Worm (Caenorhabditis elegans) whole organism, L4 larva: ENCODE data around the gene sru-27.

ENCODE experiments used
- F10B5.3 ChIP-seq: sonication (generic microtip); optimal IDR thresholded peaks from 2 replicates; lab custom pipeline; 2016; ENCODE audit warnings: mild to moderate bottlenecking, missing genetic modification characterization, missing compliant biosample characterization
- F26F4.8 ChIP-seq: fragments of 200-800 bp; sonication (Bioruptor generic); conservative IDR thresholded peaks from 2 replicates; pipeline ENCODE4 v1.3.6; 2022; ENCODE audit warnings: missing genetic modification characterization, missing compliant biosample characterization
- F44E2.7 ChIP-seq: fragments of 200-800 bp; sonication (Bioruptor generic); IDR thresholded peaks from 2 replicates; pipeline ENCODE4 v2.1.2; 2022; ENCODE audit warnings: missing genetic modification characterization, missing compliant biosample characterization
- R02D3.7 ChIP-seq: fragments of 150-350 bp; sonication (generic microtip); optimal IDR thresholded peaks from 3 replicates; lab custom pipeline; 2014; ENCODE audit warnings: missing biosample characterization, missing genetic modification characterization
- T26A8.4 ChIP-seq: fragments of 200-800 bp; sonication (Bioruptor generic); IDR thresholded peaks from 2 replicates; pipeline ENCODE4 v1.3.6; 2022; ENCODE audit warnings: missing genetic modification characterization, missing compliant biosample characterization
- Y105C5A.15 ChIP-seq: fragments of 200-800 bp; sonication (Bioruptor generic); IDR thresholded peaks from 2 replicates; pipeline ENCODE4 v1.3.6; 2022; ENCODE audit warnings: missing genetic modification characterization, missing compliant biosample characterization
- aha-1 ChIP-seq: fragments of 150-350 bp; peaks from one replicate; lab custom pipeline; 2014; ENCODE audit warnings: missing biosample characterization, missing genetic modification characterization
- aly-2 ChIP-seq: sonication (generic microtip); optimal IDR thresholded peaks from 2 replicates; lab custom pipeline; 2018; ENCODE audit warnings: missing biosample characterization, missing genetic modification characterization
- ama-1 ChIP-seq: fragments of 150-350 bp; optimal IDR thresholded peaks from 2 replicates; lab custom pipeline; 2014; ENCODE audit warnings: inconsistent platforms, mixed read lengths
- arid-1 ChIP-seq: fragments of 200-800 bp; sonication (Bioruptor generic); conservative IDR thresholded peaks from 2 replicates; pipeline ENCODE4 v1.3.6; 2022; ENCODE audit warnings: missing genetic modification reagents, missing genetic modification characterization, missing compliant biosample characterization
- ceh-28 ChIP-seq: fragments of 150-350 bp; optimal IDR thresholded peaks from 2 replicates; lab custom pipeline; 2014; ENCODE audit warnings: missing biosample characterization, missing genetic modification reagents, missing genetic modification characterization
- ceh-44 ChIP-seq: fragments of 200-800 bp; sonication (Bioruptor generic); IDR thresholded peaks from 2 replicates; pipeline ENCODE4 v1.3.6; 2022; ENCODE audit warnings: missing genetic modification reagents, missing genetic modification characterization, missing compliant biosample characterization
- ceh-62 ChIP-seq: sonication (generic microtip); optimal IDR thresholded peaks from 2 replicates; lab custom pipeline; 2017; ENCODE audit warnings: missing biosample characterization, missing genetic modification characterization
- ceh-82 ChIP-seq: sonication (generic microtip); optimal IDR thresholded peaks from 2 replicates; lab custom pipeline; 2017; ENCODE audit warnings: missing biosample characterization, missing genetic modification characterization
- ctbp-1 ChIP-seq: fragments of 200-800 bp; sonication (Bioruptor generic); IDR thresholded peaks from 2 replicates; pipeline ENCODE4 v1.3.6; 2022; ENCODE audit warnings: missing genetic modification reagents, missing genetic modification characterization, missing compliant biosample characterization
- daf-12 ChIP-seq: fragments of 150-350 bp; optimal IDR thresholded peaks from 2 replicates; lab custom pipeline; 2014; ENCODE audit warnings: missing biosample characterization, missing genetic modification reagents, missing genetic modification characterization
- dmd-6 ChIP-seq: fragments of 200-800 bp; sonication (Bioruptor generic); IDR thresholded peaks from 2 replicates; pipeline ENCODE4 v1.3.6; 2022; ENCODE audit warnings: missing genetic modification reagents, missing genetic modification characterization, missing compliant biosample characterization
- dve-1 ChIP-seq: sonication (generic microtip); optimal IDR thresholded peaks from 2 replicates; lab custom pipeline; 2017; ENCODE audit warnings: antibody characterized with exemption, mild to moderate bottlenecking, missing genetic modification characterization, missing compliant biosample characterization; ENCODE audit not compliant: insufficient read depth
- egl-27 ChIP-seq: sonication (generic microtip); optimal IDR thresholded peaks from 3 replicates; lab custom pipeline; 2017; ENCODE audit warnings: missing biosample characterization, missing genetic modification reagents, missing genetic modification characterization
- egl-43 ChIP-seq: fragments of 200-800 bp; sonication (Bioruptor generic); IDR thresholded peaks from 2 replicates; pipeline ENCODE4 v1.3.6; 2022; ENCODE audit warnings: missing genetic modification reagents, missing genetic modification characterization, missing compliant biosample characterization
- fkh-10 ChIP-seq: fragments of 150-350 bp; optimal IDR thresholded peaks from 2 replicates; lab custom pipeline; 2014; ENCODE audit warnings: missing biosample characterization, missing genetic modification reagents, missing genetic modification characterization
- fos-1 ChIP-seq: fragments of 150-350 bp; optimal IDR thresholded peaks from 2 replicates; lab custom pipeline; 2014; ENCODE audit warnings: missing biosample characterization, missing genetic modification characterization
- gei-8 ChIP-seq: fragments of 200-800 bp; sonication (Bioruptor generic); optimal IDR thresholded peaks from 2 replicates; lab custom pipeline; 2018; ENCODE audit warnings: mild to moderate bottlenecking, missing genetic modification characterization, missing compliant biosample characterization
- hlh-11 ChIP-seq: fragments of 200-800 bp; sonication (Bioruptor generic); optimal IDR thresholded peaks from 2 replicates; lab custom pipeline; 2018; ENCODE audit warnings: mild to moderate bottlenecking, missing genetic modification characterization, missing compliant biosample characterization
- jun-1 ChIP-seq: fragments of 150-350 bp; optimal IDR thresholded peaks from 2 replicates; lab custom pipeline; 2014; ENCODE audit warnings: missing biosample characterization, missing genetic modification reagents, missing genetic modification characterization
- lim-7 ChIP-seq: fragments of 200-800 bp; sonication (Bioruptor generic); IDR thresholded peaks from 2 replicates; pipeline ENCODE4 v1.3.6; 2022; ENCODE audit warnings: missing genetic modification characterization, missing compliant biosample characterization
- lin-1 ChIP-seq: fragments of 200-800 bp; sonication (Bioruptor generic); IDR thresholded peaks from 2 replicates; pipeline ENCODE4 v1.3.6; 2022; ENCODE audit warnings: missing genetic modification reagents, missing genetic modification characterization, missing compliant biosample characterization
- lin-13 ChIP-seq: fragments of 150-350 bp; optimal IDR thresholded peaks from 2 replicates; lab custom pipeline; 2014; ENCODE audit warnings: missing biosample characterization, missing genetic modification reagents, missing genetic modification characterization
- lin-29 ChIP-seq: fragments of 200-800 bp; sonication (Bioruptor generic); IDR thresholded peaks from 2 replicates; pipeline ENCODE4 v1.3.6; 2022; ENCODE audit warnings: missing genetic modification reagents, missing genetic modification characterization, missing compliant biosample characterization
- lsy-2 ChIP-seq, 2 experiments: fragments of 150-350 bp in 1 of 2; sonication (generic microtip) in 1 of 2; optimal IDR thresholded peaks; 2 replicates each; lab custom pipeline; 2014 to 2017; ENCODE audit warnings: missing biosample characterization in 2 of 2, missing genetic modification characterization in 2 of 2
- madf-9 ChIP-seq: fragments of 200-800 bp; sonication (Bioruptor generic); conservative IDR thresholded peaks from 2 replicates; pipeline ENCODE4 v1.3.6; 2022; ENCODE audit warnings: missing genetic modification reagents, missing genetic modification characterization, missing compliant biosample characterization
- mep-1 ChIP-seq: fragments of 150-350 bp; sonication (generic microtip); optimal IDR thresholded peaks from 3 replicates; lab custom pipeline; 2014; ENCODE audit warnings: missing biosample characterization, missing genetic modification characterization
- mes-2 ChIP-seq: sonication (generic microtip); optimal IDR thresholded peaks from 2 replicates; lab custom pipeline; 2016; ENCODE audit warnings: missing genotype, mild to moderate bottlenecking, missing genetic modification characterization, missing compliant biosample characterization; ENCODE audit not compliant: poor library complexity, severe bottlenecking
- mxl-3 ChIP-seq: fragments of 200-800 bp; sonication (Bioruptor generic); optimal IDR thresholded peaks from 2 replicates; lab custom pipeline; 2018; ENCODE audit warnings: mild to moderate bottlenecking, missing genetic modification characterization, missing compliant biosample characterization
- nhr-10 ChIP-seq: fragments of 150-350 bp; optimal IDR thresholded peaks from 2 replicates; lab custom pipeline; 2014; ENCODE audit warnings: missing biosample characterization, missing genetic modification characterization
- nhr-102 ChIP-seq: sonication (generic microtip); optimal IDR thresholded peaks from 2 replicates; lab custom pipeline; 2016; ENCODE audit warnings: mild to moderate bottlenecking, missing genetic modification characterization, moderate library complexity, missing compliant biosample characterization
- nhr-111 ChIP-seq: fragments of 200-800 bp; sonication (Bioruptor generic); optimal IDR thresholded peaks from 2 replicates; lab custom pipeline; 2018; ENCODE audit warnings: mild to moderate bottlenecking, missing genetic modification characterization, missing compliant biosample characterization
- nhr-237 ChIP-seq: sonication (generic microtip); optimal IDR thresholded peaks from 2 replicates; lab custom pipeline; 2017; ENCODE audit warnings: missing biosample characterization, missing genetic modification characterization
- nhr-41 ChIP-seq: fragments of 200-800 bp; sonication (Bioruptor generic); IDR thresholded peaks from 2 replicates; pipeline ENCODE4 v1.3.6; 2022; ENCODE audit warnings: missing genetic modification reagents, missing genetic modification characterization, missing compliant biosample characterization
- nhr-48 ChIP-seq: sonication (generic microtip); optimal IDR thresholded peaks from 2 replicates; lab custom pipeline; 2016; ENCODE audit warnings: mild to moderate bottlenecking, missing genetic modification characterization, missing compliant biosample characterization
- pqm-1 ChIP-seq: sonication (generic microtip); optimal IDR thresholded peaks from 2 replicates; lab custom pipeline; 2017; ENCODE audit warnings: missing biosample characterization, missing genetic modification characterization
- saeg-2 ChIP-seq: fragments of 200-800 bp; sonication (Bioruptor generic); IDR thresholded peaks from 2 replicates; pipeline ENCODE4 v1.3.6; 2022; ENCODE audit warnings: missing genetic modification reagents, missing genetic modification characterization, missing compliant biosample characterization
- sdz-12 ChIP-seq: fragments of 200-800 bp; sonication (Bioruptor generic); optimal IDR thresholded peaks from 2 replicates; lab custom pipeline; 2018; ENCODE audit warnings: mild to moderate bottlenecking, missing genetic modification characterization, missing compliant biosample characterization
- set-16 ChIP-seq: fragments of 200-800 bp; sonication (Bioruptor generic); IDR thresholded peaks from 2 replicates; pipeline ENCODE4 v1.3.6; 2022; ENCODE audit warnings: missing genetic modification reagents, missing genetic modification characterization, missing compliant biosample characterization
- snpc-1.2 ChIP-seq: fragments of 200-800 bp; sonication (Bioruptor generic); IDR thresholded peaks from 2 replicates; pipeline ENCODE4 v1.3.6; 2022; ENCODE audit warnings: missing genetic modification reagents, missing genetic modification characterization, missing compliant biosample characterization
- snpc-4 ChIP-seq: fragments of 150-350 bp; optimal IDR thresholded peaks from 2 replicates; lab custom pipeline; 2014; ENCODE audit warnings: missing biosample characterization, missing genetic modification characterization
- spr-3 ChIP-seq: fragments of 200-800 bp; sonication (Bioruptor generic); optimal IDR thresholded peaks from 2 replicates; lab custom pipeline; 2018; ENCODE audit warnings: mild to moderate bottlenecking, missing genetic modification characterization, missing compliant biosample characterization
- tra-1 ChIP-seq: fragments of 200-800 bp; sonication (Bioruptor generic); IDR thresholded peaks from 2 replicates; pipeline ENCODE4 v1.3.6; 2022; ENCODE audit warnings: missing genetic modification reagents, missing genetic modification characterization, missing compliant biosample characterization
- vab-7 ChIP-seq: fragments of 200-800 bp; sonication (Bioruptor generic); IDR thresholded peaks from 2 replicates; pipeline ENCODE4 v1.3.6; 2022; ENCODE audit warnings: missing genetic modification reagents, missing genetic modification characterization, missing compliant biosample characterization
- zfp-3 ChIP-seq: fragments of 200-800 bp; sonication (Bioruptor generic); conservative IDR thresholded peaks from 2 replicates; pipeline ENCODE4 v1.3.6; 2022; ENCODE audit warnings: missing genetic modification reagents, missing genetic modification characterization, missing compliant biosample characterization
- zip-11 ChIP-seq: fragments of 200-800 bp; sonication (Bioruptor generic); IDR thresholded peaks from 2 replicates; pipeline ENCODE4 v1.3.6; 2022; ENCODE audit warnings: missing genetic modification characterization, missing compliant biosample characterization

Gene sru-27

ce11 chrV:1474486-1475125, 24.6 kb upstream of the sru-27 start, which contains the start of the genes F53E2.2 and unc-60 (continued):
- TF ChIP-seq T26A8.4 (GFP tag; lab: Robert Waterston, UW) (peak; percentile 59), zfp-3 (GFP tag; lab: Robert Waterston, UW) (no peak), snpc-1.2 (GFP tag; lab: Robert Waterston, UW) (0 out of 2 replicates have a peak, but pooled peaks have one; percentile 13), madf-9 (GFP tag; lab: Robert Waterston, UW) (no peak; the same call in 1 of the 2 replicates), nhr-102 (tag; lab: Kevin White, UChicago) (no peak), Y105C5A.15 (GFP tag; lab: Robert Waterston, UW) (no peak), fos-1 (tag; lab: Kevin White, UChicago) (no peak), ceh-62 (tag; lab: Kevin White, UChicago) (no peak), daf-12 (tag; lab: Kevin White, UChicago) (no peak), ceh-82 (no peak), ceh-44 (GFP tag; lab: Robert Waterston, UW) (no peak), nhr-41 (GFP tag; lab: Robert Waterston, UW) (no peak), egl-43 (GFP tag; lab: Robert Waterston, UW) (peak; percentile 74; the same call in 1 of the 2 replicates), jun-1 (tag; lab: Kevin White, UChicago) (no peak), aha-1 (tag; lab: Kevin White, UChicago) (peak; percentile 99), mes-2 (tag; lab: Kevin White, UChicago) (peak; percentile 76), lin-13 (GFP tag; lab: Kevin White, UChicago) (no peak), saeg-2 (GFP tag; lab: Robert Waterston, UW) (no peak), tra-1 (GFP tag; lab: Robert Waterston, UW) (no peak; the same call in 1 of the 2 replicates), pqm-1 (tag; lab: Kevin White, UChicago) (no peak), gei-8 (GFP tag; lab: Kevin White, UChicago) (no peak), dve-1 (peak; percentile 45), lsy-2 (tag; optimal IDR thresholded peaks at IDR 0.05; lab: Kevin White, UChicago) (peak; percentile 29 to 50), set-16 (GFP tag; lab: Robert Waterston, UW) (peak; percentile 89), nhr-237 (no peak), mep-1 (peak; percentile 77), R02D3.7 (tag; lab: Kevin White, UChicago) (no peak), F10B5.3 (no peak), nhr-10 (no peak), dmd-6 (GFP tag; lab: Robert Waterston, UW) (peak; percentile 47; the same call in 1 of the 2 replicates), aly-2 (tag; lab: Kevin White, UChicago) (no peak), nhr-111 (no peak), ceh-28 (tag; lab: Kevin White, UChicago) (no peak), mxl-3 (GFP tag; lab: Kevin White, UChicago) (peak; percentile 66), ama-1 (lab: Kevin White, UChicago) (no peak), egl-27 (tag; lab: Kevin White, UChicago) (no peak), arid-1 (GFP tag; lab: Robert Waterston, UW) (no peak), zip-11 (GFP tag; lab: Robert Waterston, UW) (no peak), hlh-11 (tag; lab: Kevin White, UChicago) (peak; percentile 80), F44E2.7 (GFP tag; lab: Robert Waterston, UW) (no peak), lim-7 (0 out of 2 replicates have a peak, but pooled peaks have one; percentile 44), lin-29 (peak; percentile 54; the same call in 1 of the 2 replicates), lin-1 (GFP tag; lab: Robert Waterston, UW) (no peak), sdz-12 (GFP tag; lab: Kevin White, UChicago) (no peak), fkh-10 (GFP tag; lab: Kevin White, UChicago) (no peak), vab-7 (GFP tag; lab: Robert Waterston, UW) (0 out of 2 replicates have a peak, but pooled peaks have one; percentile 32), ctbp-1 (GFP tag; lab: Robert Waterston, UW) (peak; percentile 38), snpc-4 (tag; lab: Kevin White, UChicago) (no peak), nhr-48 (tag; lab: Kevin White, UChicago) (peak; percentile 4), spr-3 (GFP tag; lab: Kevin White, UChicago) (no peak), F26F4.8 (no peak)
